Worm (Caenorhabditis elegans) whole organism, mixed stage, embryonic: ENCODE measurements around the gene dpy-6.
A peak's percentile ranks its signal among the peaks of the same experiment; 100 is the strongest.

Experiments
- M03D4.4 ChIP-seq: sonication (generic microtip); optimal IDR thresholded peaks from 2 replicates; lab custom pipeline; 2017; ENCODE audit warnings: mild to moderate bottlenecking, missing genetic modification characterization, missing compliant biosample characterization
- bed-3 ChIP-seq: fragments of 200-800 bp; sonication (Bioruptor generic); optimal IDR thresholded peaks from 3 replicates; lab custom pipeline; 2018; ENCODE audit warnings: mild to moderate bottlenecking, missing genetic modification characterization, moderate library complexity, missing compliant biosample characterization
- blmp-1 ChIP-seq: fragments of 150-350 bp; optimal IDR thresholded peaks from 2 replicates; lab custom pipeline; 2014; ENCODE audit warnings: missing biosample characterization, missing genetic modification characterization
- ceh-39 ChIP-seq: fragments of 150-350 bp; optimal IDR thresholded peaks from 2 replicates; lab custom pipeline; 2014; ENCODE audit warnings: missing biosample characterization, missing genetic modification characterization
- ceh-43 ChIP-seq: fragments of 200-800 bp; sonication (Bioruptor generic); optimal IDR thresholded peaks from 2 replicates; lab custom pipeline; 2018; ENCODE audit warnings: mild to moderate bottlenecking, missing genetic modification characterization, moderate library complexity, missing compliant biosample characterization
- ceh-83 ChIP-seq: fragments of 200-800 bp; sonication (Bioruptor generic); optimal IDR thresholded peaks from 2 replicates; lab custom pipeline; 2018; ENCODE audit warnings: mild to moderate bottlenecking, missing genetic modification characterization, missing compliant biosample characterization
- ces-1 ChIP-seq: fragments of 150-350 bp; optimal IDR thresholded peaks from 2 replicates; lab custom pipeline; 2014; ENCODE audit warnings: missing biosample characterization, missing genetic modification reagents, missing genetic modification characterization
- drap-1 ChIP-seq: fragments of 200-800 bp; sonication (Bioruptor generic); optimal IDR thresholded peaks from 3 replicates; lab custom pipeline; 2018; ENCODE audit warnings: mild to moderate bottlenecking, missing genetic modification characterization, missing compliant biosample characterization
- elt-1 ChIP-seq: sonication (generic microtip); optimal IDR thresholded peaks from 2 replicates; lab custom pipeline; 2017; ENCODE audit warnings: missing genetic modification characterization, mild to moderate bottlenecking, missing compliant biosample characterization, antibody characterized with exemption, moderate library complexity, borderline replicate concordance; ENCODE audit not compliant: insufficient read depth
- elt-3 ChIP-seq: fragments of 150-350 bp; optimal IDR thresholded peaks from 2 replicates; lab custom pipeline; 2014; ENCODE audit warnings: missing biosample characterization, missing genetic modification characterization
- flh-1 ChIP-seq: fragments of 200-800 bp; sonication (Bioruptor generic); optimal IDR thresholded peaks from 2 replicates; lab custom pipeline; 2018; ENCODE audit warnings: mild to moderate bottlenecking, missing genetic modification characterization, moderate library complexity, missing compliant biosample characterization
- ham-2 ChIP-seq: fragments of 200-800 bp; sonication (Bioruptor generic); optimal IDR thresholded peaks from 2 replicates; lab custom pipeline; 2018; ENCODE audit warnings: mild to moderate bottlenecking, missing genetic modification characterization, missing compliant biosample characterization
- hlh-1 ChIP-seq: fragments of 150-350 bp; optimal IDR thresholded peaks from 2 replicates; lab custom pipeline; 2014; ENCODE audit warnings: missing biosample characterization, missing genetic modification reagents, missing genetic modification characterization
- lin-13 ChIP-seq: fragments of 150-350 bp; optimal IDR thresholded peaks from 2 replicates; lab custom pipeline; 2014; ENCODE audit warnings: missing biosample characterization, missing genetic modification characterization
- lin-32 ChIP-seq: fragments of 200-800 bp; sonication (Bioruptor generic); optimal IDR thresholded peaks from 2 replicates; lab custom pipeline; 2018; ENCODE audit warnings: mild to moderate bottlenecking, missing genetic modification characterization, missing compliant biosample characterization
- mab-5 ChIP-seq: fragments of 150-350 bp; optimal IDR thresholded peaks from 2 replicates; lab custom pipeline; 2014; ENCODE audit warnings: missing biosample characterization, missing genetic modification characterization
- mep-1 ChIP-seq: fragments of 150-350 bp; optimal IDR thresholded peaks from 2 replicates; lab custom pipeline; 2017; ENCODE audit warnings: missing biosample characterization, missing genetic modification reagents, missing genetic modification characterization, inconsistent platforms
- mls-2 ChIP-seq: sonication (generic microtip); optimal IDR thresholded peaks from 2 replicates; lab custom pipeline; 2016; ENCODE audit warnings: mild to moderate bottlenecking, missing genetic modification characterization, moderate library complexity, missing compliant biosample characterization
- nhr-12 ChIP-seq: fragments of 150-350 bp; optimal IDR thresholded peaks from 2 replicates; lab custom pipeline; 2014; ENCODE audit warnings: missing biosample characterization, missing genetic modification characterization
- nhr-2 ChIP-seq: fragments of 150-350 bp; optimal IDR thresholded peaks from 2 replicates; lab custom pipeline; 2014; ENCODE audit warnings: missing biosample characterization, missing genetic modification characterization
- nhr-237 ChIP-seq: fragments of 150-350 bp; optimal IDR thresholded peaks from 2 replicates; lab custom pipeline; 2014; ENCODE audit warnings: missing biosample characterization, missing genetic modification characterization
- nhr-76 ChIP-seq: sonication (generic microtip); optimal IDR thresholded peaks from 2 replicates; lab custom pipeline; 2017; ENCODE audit warnings: missing biosample characterization, missing genetic modification characterization
- pha-4 ChIP-seq: fragments of 150-350 bp; optimal IDR thresholded peaks from 2 replicates; lab custom pipeline; 2018; ENCODE audit warnings: missing biosample characterization, missing genetic modification reagents, missing genetic modification characterization
- sem-2 ChIP-seq: fragments of 200-800 bp; sonication (Bioruptor generic); optimal IDR thresholded peaks from 2 replicates; lab custom pipeline; 2018; ENCODE audit warnings: mild to moderate bottlenecking, missing genetic modification characterization, missing compliant biosample characterization
- snpc-4 ChIP-seq: fragments of 150-350 bp; optimal IDR thresholded peaks from 2 replicates; lab custom pipeline; 2014; ENCODE audit warnings: missing biosample characterization, missing genetic modification characterization
- tbx-8 ChIP-seq: fragments of 200-800 bp; sonication (Bioruptor generic); optimal IDR thresholded peaks from 2 replicates; lab custom pipeline; 2018; ENCODE audit warnings: mild to moderate bottlenecking, missing genetic modification characterization, moderate library complexity, missing compliant biosample characterization
- unc-120 ChIP-seq: sonication (generic microtip); optimal IDR thresholded peaks from 2 replicates; lab custom pipeline; 2017; ENCODE audit warnings: missing genetic modification characterization, missing compliant biosample characterization; ENCODE audit not compliant: poor library complexity, severe bottlenecking
- unc-39 ChIP-seq: fragments of 150-350 bp; optimal IDR thresholded peaks from 2 replicates; lab custom pipeline; 2014; ENCODE audit warnings: missing biosample characterization, missing genetic modification characterization
- zip-8 ChIP-seq: fragments of 150-350 bp; optimal IDR thresholded peaks from 2 replicates; lab custom pipeline; 2014; ENCODE audit warnings: missing biosample characterization, missing genetic modification characterization
- ztf-11 ChIP-seq: fragments of 150-350 bp; optimal IDR thresholded peaks from 2 replicates; lab custom pipeline; 2014; ENCODE audit warnings: missing biosample characterization, missing genetic modification characterization

The dpy-6 gene

ce11 chrX:8495005-8495404 is 39.6 kb upstream of the dpy-6 start, which contains the start of gene T01B10.5:
TSS of gene T01B10.5 (plus strand) at chrX:8495305.
- TF ChIP-seq unc-120 (tag; lab: Kevin White, UChicago) (no peak), mep-1 (tag; lab: Kevin White, UChicago) (no peak)
- TF ChIP-seq, all 35 proteins: peak for 0

ce11 chrX:8492750-8493149 is 37.3 kb upstream of the dpy-6 start:
- TF ChIP-seq unc-120 (tag; lab: Kevin White, UChicago) (no peak), nhr-12 (tag; lab: Kevin White, UChicago) (no peak), lin-32 (GFP tag; lab: Kevin White, UChicago) (no peak), snpc-4 (tag; lab: Kevin White, UChicago) (no peak), unc-39 (no peak), M03D4.4 (tag; lab: Kevin White, UChicago) (no peak), ztf-11 (tag; lab: Kevin White, UChicago) (no peak), drap-1 (no peak), flh-1 (GFP tag; lab: Kevin White, UChicago) (no peak), zip-8 (tag; lab: Kevin White, UChicago) (no peak), ham-2 (GFP tag; lab: Kevin White, UChicago) (no peak), nhr-237 (no peak), ceh-39 (no peak), elt-1 (tag; lab: Kevin White, UChicago) (no peak), tbx-8 (GFP tag; lab: Kevin White, UChicago) (no peak)

DNA sequence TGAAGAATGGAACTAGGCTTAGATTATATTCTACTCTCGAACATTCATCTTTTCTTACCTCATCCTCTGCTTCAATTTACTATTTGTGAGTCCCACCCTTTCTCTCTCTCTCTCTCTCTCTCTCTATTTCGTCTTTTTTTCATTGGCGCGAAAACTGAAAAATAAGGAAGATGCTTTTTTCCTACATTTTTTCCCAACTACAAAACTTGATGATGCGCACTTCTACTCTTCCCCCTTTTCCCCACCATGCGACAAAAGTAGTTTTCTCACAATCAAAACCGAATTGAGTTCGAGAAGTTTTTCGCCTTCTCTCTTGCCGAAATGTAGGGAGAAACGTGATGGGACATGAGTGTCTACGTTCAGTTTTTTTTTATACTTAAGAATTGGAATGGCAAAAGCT is 34.4 kb upstream of the dpy-6 start:
- TF ChIP-seq tbx-8 (GFP tag; lab: Kevin White, UChicago) (no peak), mls-2 (tag; lab: Kevin White, UChicago) (no peak), mab-5 (no peak), ces-1 (GFP tag; lab: Kevin White, UChicago) (peak; percentile 29), unc-39 (no peak)

DNA sequence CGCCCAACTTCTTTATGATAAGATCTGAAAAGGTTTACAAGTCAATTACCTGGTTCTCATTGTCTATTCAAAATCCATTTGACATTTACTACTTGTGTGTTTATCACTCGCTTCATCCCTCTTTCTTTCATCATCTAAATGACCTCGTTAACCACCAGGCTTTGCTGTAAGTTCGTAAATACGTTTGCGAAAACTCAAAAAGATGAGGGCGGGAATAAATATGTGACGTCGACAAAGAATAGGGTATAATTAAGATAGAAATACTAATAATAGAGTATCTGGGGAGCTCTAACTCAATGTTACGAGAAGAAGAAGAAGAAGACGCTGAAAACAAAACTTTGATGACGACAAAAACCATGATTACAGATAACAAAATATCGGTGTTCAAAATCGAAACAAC is 34.0 kb upstream of the dpy-6 start:
- TF ChIP-seq mep-1 (tag; lab: Kevin White, UChicago) (no peak), hlh-1 (no peak), ceh-83 (GFP tag; lab: Kevin White, UChicago) (no peak), bed-3 (GFP tag; lab: Kevin White, UChicago) (no peak), ham-2 (GFP tag; lab: Kevin White, UChicago) (no peak), elt-3 (tag; lab: Kevin White, UChicago) (no peak), elt-1 (tag; lab: Kevin White, UChicago) (no peak), lin-32 (GFP tag; lab: Kevin White, UChicago) (no peak), blmp-1 (tag; lab: Kevin White, UChicago) (no peak), M03D4.4 (tag; lab: Kevin White, UChicago) (no peak), snpc-4 (tag; lab: Kevin White, UChicago) (no peak), ceh-43 (GFP tag; lab: Kevin White, UChicago) (no peak), nhr-2 (no peak), ceh-39 (no peak), drap-1 (no peak)

ce11 chrX:8485392-8485791 is 30.0 kb upstream of the dpy-6 start:
- TF ChIP-seq mls-2 (tag; lab: Kevin White, UChicago) (no peak), nhr-12 (tag; lab: Kevin White, UChicago) (no peak), zip-8 (tag; lab: Kevin White, UChicago) (no peak), snpc-4 (tag; lab: Kevin White, UChicago) (no peak), nhr-76 (tag; lab: Kevin White, UChicago) (no peak), lin-32 (GFP tag; lab: Kevin White, UChicago) (no peak), M03D4.4 (tag; lab: Kevin White, UChicago) (no peak), pha-4 (no peak), mep-1 (tag; lab: Kevin White, UChicago) (no peak), drap-1 (no peak), lin-13 (tag; lab: Kevin White, UChicago) (no peak), ceh-39 (no peak), elt-1 (tag; lab: Kevin White, UChicago) (no peak), unc-120 (tag; lab: Kevin White, UChicago) (no peak), sem-2 (GFP tag; lab: Kevin White, UChicago) (no peak), unc-39 (no peak), ces-1 (GFP tag; lab: Kevin White, UChicago) (no peak)
- TF ChIP-seq, all 35 proteins: peak for 0
